Fruit fly (Drosophila melanogaster): ENCODE data around the gene CG13287.

Gene CG13287

DNA sequence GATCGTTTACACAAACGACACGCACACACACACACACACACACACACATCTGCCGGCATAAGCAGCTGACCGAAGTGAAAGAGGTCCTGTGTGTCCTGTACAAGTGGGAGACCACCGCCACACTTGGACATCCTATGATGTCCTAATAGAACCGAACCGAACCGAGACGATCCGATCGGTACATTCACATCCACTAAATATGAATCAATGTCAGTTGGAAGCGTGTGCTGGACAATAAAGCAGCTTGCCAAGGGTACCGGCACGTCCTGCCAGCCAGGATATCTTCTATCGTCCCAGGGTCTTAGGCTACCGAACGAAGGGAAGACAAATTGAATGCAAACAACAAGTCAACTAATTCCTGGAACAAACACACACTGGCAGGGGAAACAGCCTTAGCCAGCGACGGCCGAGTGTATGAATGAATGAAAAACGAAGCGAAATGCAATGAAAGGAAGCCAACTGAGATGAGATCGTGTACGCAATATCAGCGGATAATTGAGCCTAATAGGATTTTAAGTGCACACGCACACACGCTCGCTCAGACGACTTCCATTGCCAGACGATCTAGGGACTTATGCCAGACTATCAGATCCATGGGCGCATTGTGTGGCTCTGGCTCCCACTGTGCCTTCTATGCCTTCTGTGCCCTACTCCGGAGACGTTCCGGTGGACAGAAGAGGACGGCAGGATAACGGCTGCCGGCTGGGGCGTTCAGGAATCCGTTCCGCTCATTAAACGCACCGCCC lies 25.9 kb upstream of the CG13287 start:
- TF ChIP-seq Lpt (GFP tag; optimal IDR thresholded peaks at IDR 0.05) = no peak
- TF ChIP-seq CG32006 (GFP tag; optimal IDR thresholded peaks at IDR 0.05) = no peak
- TF ChIP-seq CG6792 (GFP tag; optimal IDR thresholded peaks at IDR 0.05) = no peak
- no peak for TF ChIP-seq Blimp-1 (GFP tag; optimal IDR thresholded peaks at IDR 0.05)
- no peak for TF ChIP-seq fd85E (GFP tag; optimal IDR thresholded peaks at IDR 0.05)
- TF ChIP-seq CG8319 (GFP tag; optimal IDR thresholded peaks at IDR 0.05) = no peak
- TF ChIP-seq esn (GFP tag; optimal IDR thresholded peaks at IDR 0.05) = no peak
- TF ChIP-seq vri (GFP tag; optimal IDR thresholded peaks at IDR 0.05) = no peak
- TF ChIP-seq CG15336 (GFP tag; IDR thresholded peaks at IDR 0.05) = no peak
- TF ChIP-seq dac (GFP tag; optimal IDR thresholded peaks at IDR 0.05) = no peak
- no peak for TF ChIP-seq CG3919 (GFP tag; optimal IDR thresholded peaks at IDR 0.05)
- TF ChIP-seq svp (GFP tag) = no peak
- TF ChIP-seq net (GFP tag; optimal IDR thresholded peaks at IDR 0.05) = no peak
- TF ChIP-seq CG6854 (GFP tag; optimal IDR thresholded peaks at IDR 0.05) = no peak
- no peak for TF ChIP-seq CG34406 (GFP tag; optimal IDR thresholded peaks at IDR 0.05)
- no peak for TF ChIP-seq salr (GFP tag; optimal IDR thresholded peaks at IDR 0.05)
- no peak for TF ChIP-seq CG8632 (GFP tag; optimal IDR thresholded peaks at IDR 0.05)
- no peak for TF ChIP-seq spab (GFP tag; optimal IDR thresholded peaks at IDR 0.05)
- no peak for TF ChIP-seq fkh (GFP tag; optimal IDR thresholded peaks at IDR 0.05)
- TF ChIP-seq ss (GFP tag; optimal IDR thresholded peaks at IDR 0.05) = no peak

DNA sequence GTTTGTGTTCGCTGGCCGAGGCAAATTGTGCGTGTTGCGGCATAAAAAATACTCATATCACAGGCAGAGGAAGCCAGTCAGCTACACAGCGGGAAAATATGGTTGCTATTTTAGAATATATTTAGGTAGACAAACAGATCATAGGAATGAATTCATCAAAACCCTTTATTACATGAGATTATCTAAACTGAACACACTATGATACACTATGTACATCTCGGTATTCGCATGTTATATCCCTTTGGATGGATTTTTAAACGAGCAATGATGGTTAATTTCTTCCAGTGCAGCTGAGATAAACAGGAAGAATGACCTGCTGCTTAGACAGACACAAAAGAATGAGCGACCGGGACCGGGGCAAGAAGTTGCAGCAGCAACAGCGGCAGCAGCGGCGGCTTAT lies 25.2 kb upstream of the CG13287 start:
- TF ChIP-seq fkh (GFP tag; optimal IDR thresholded peaks at IDR 0.05) = no peak
- TF ChIP-seq ss (GFP tag; optimal IDR thresholded peaks at IDR 0.05) = peak; percentile 25 to 52
- TF ChIP-seq esn (GFP tag; optimal IDR thresholded peaks at IDR 0.05) = peak; percentile 34
- TF ChIP-seq CG6854 (GFP tag; optimal IDR thresholded peaks at IDR 0.05) = no peak
- peak; percentile 72 for TF ChIP-seq svp (GFP tag)
- TF ChIP-seq CG6163 (GFP tag; IDR thresholded peaks at IDR 0.05) = no peak
- no peak for TF ChIP-seq CG31627 (GFP tag; optimal IDR thresholded peaks at IDR 0.05)
- peak; percentile 30 for TF ChIP-seq Eip75B (GFP tag; optimal IDR thresholded peaks at IDR 0.05)
- TF ChIP-seq Ets96B (tag; optimal IDR thresholded peaks at IDR 0.05) = peak; percentile 56
- TF ChIP-seq fd59A (GFP tag; optimal IDR thresholded peaks at IDR 0.05) = peak; percentile 12
- TF ChIP-seq achi (GFP tag; optimal IDR thresholded peaks at IDR 0.05) = no peak
- TF ChIP-seq vri (GFP tag; optimal IDR thresholded peaks at IDR 0.05) = peak; percentile 13
- no peak for TF ChIP-seq CG16779 (tag; optimal IDR thresholded peaks at IDR 0.05)
- TF ChIP-seq CG6808 (GFP tag; optimal IDR thresholded peaks at IDR 0.05) = peak; percentile 57
- TF ChIP-seq Sox102F (GFP tag; optimal IDR thresholded peaks at IDR 0.05) = no peak
- peak; percentile 11 for TF ChIP-seq lz (GFP tag; optimal IDR thresholded peaks at IDR 0.05)
- no peak for TF ChIP-seq Gug (GFP tag; IDR thresholded peaks at IDR 0.05)
- no peak for TF ChIP-seq cyc (GFP tag; optimal IDR thresholded peaks at IDR 0.05)
- no peak for TF ChIP-seq net (GFP tag; optimal IDR thresholded peaks at IDR 0.05)
- TF ChIP-seq Sox14 (GFP tag; optimal IDR thresholded peaks at IDR 0.05) = peak; percentile 29
- no peak for TF ChIP-seq Blimp-1 (GFP tag; optimal IDR thresholded peaks at IDR 0.05)
- peak; percentile 37 for TF ChIP-seq Met (GFP tag; optimal IDR thresholded peaks at IDR 0.05)
- TF ChIP-seq CG32006 (GFP tag; optimal IDR thresholded peaks at IDR 0.05) = peak; percentile 3
- TF ChIP-seq topi (GFP tag; optimal IDR thresholded peaks at IDR 0.05) = peak; percentile 11
- peak; percentile 26 for TF ChIP-seq Hr39 (GFP tag; optimal IDR thresholded peaks at IDR 0.05)
- peak; percentile 52 for TF ChIP-seq CG10669 (GFP tag; optimal IDR thresholded peaks at IDR 0.05)
- peak; percentile 46 for TF ChIP-seq spab (GFP tag; optimal IDR thresholded peaks at IDR 0.05)
- TF ChIP-seq dsx (GFP tag; optimal IDR thresholded peaks at IDR 0.05; ENCODE audit: poor library complexity, severe bottlenecking) = peak; percentile 41
- no peak for TF ChIP-seq CG4318 (GFP tag; optimal IDR thresholded peaks at IDR 0.05)
- TF ChIP-seq CG3032 (tag; optimal IDR thresholded peaks at IDR 0.05) = peak; percentile 45
- TF ChIP-seq OdsH (GFP tag; optimal IDR thresholded peaks at IDR 0.05) = peak; percentile 14
- TF ChIP-seq CG10631 (GFP tag; optimal IDR thresholded peaks at IDR 0.05) = peak; percentile 28
- TF ChIP-seq Eip93F (GFP tag; optimal IDR thresholded peaks at IDR 0.05) = no peak
- peak; percentile 26 for TF ChIP-seq CG3919 (GFP tag; optimal IDR thresholded peaks at IDR 0.05)
- TF ChIP-seq Smox (GFP tag; optimal IDR thresholded peaks at IDR 0.05) = peak; percentile 13
- TF ChIP-seq CG6276 (GFP tag; optimal IDR thresholded peaks at IDR 0.05) = no peak
- no peak for TF ChIP-seq CG9139 (GFP tag; optimal IDR thresholded peaks at IDR 0.05)
- TF ChIP-seq pdm3 (GFP tag; optimal IDR thresholded peaks at IDR 0.05) = peak; percentile 0
- TF ChIP-seq CG34406 (GFP tag; optimal IDR thresholded peaks at IDR 0.05) = no peak
